Fruit fly (Drosophila melanogaster): ENCODE data around the gene Saf-B.
A peak's percentile ranks its signal among the peaks of the same experiment; 100 is the strongest.

The Saf-B gene

dm6 chr3R:24768538-24769401 lies 48.5 kb upstream of the Saf-B start, which contains the start of gene CG13631 (continued):
- peak; percentile 89 for TF ChIP-seq lbe (GFP tag; optimal IDR thresholded peaks at IDR 0.05)
- TF ChIP-seq CG3995 (GFP tag; optimal IDR thresholded peaks at IDR 0.05) = peak; percentile 21
- peak; percentile 97 for TF ChIP-seq pum (GFP tag; optimal IDR thresholded peaks at IDR 0.05)
- peak; percentile 85 for TF ChIP-seq corto (GFP tag; optimal IDR thresholded peaks at IDR 0.05)
- TF ChIP-seq repo (GFP tag; optimal IDR thresholded peaks at IDR 0.05) = peak; percentile 90
- peak; percentile 94 for TF ChIP-seq Side (GFP tag; optimal IDR thresholded peaks at IDR 0.05)
- peak; percentile 82 for TF ChIP-seq CG17568 (GFP tag; optimal IDR thresholded peaks at IDR 0.05)
- peak; percentile 94 for TF ChIP-seq ase (GFP tag; IDR thresholded peaks at IDR 0.05)
- TF ChIP-seq grn (GFP tag; optimal IDR thresholded peaks at IDR 0.05) = peak; percentile 61
- TF ChIP-seq CG17186 (GFP tag; optimal IDR thresholded peaks at IDR 0.05) = peak; percentile 90
- peak; percentile 88 for TF ChIP-seq Gsc (GFP tag; IDR thresholded peaks at IDR 0.05)
- no peak for TF ChIP-seq vnd (GFP tag; IDR thresholded peaks at IDR 0.05; ENCODE audit: partially characterized antibody)
- TF ChIP-seq Oli (tag; optimal IDR thresholded peaks at IDR 0.05) = peak; percentile 98
- TF ChIP-seq lilli (GFP tag; optimal IDR thresholded peaks at IDR 0.05) = peak; percentile 81
- peak; percentile 76; the same call in 1 of the 3 replicates for TF ChIP-seq CG2199 (GFP tag; IDR thresholded peaks at IDR 0.05)
- peak; percentile 88; the same call in 2 of the 3 replicates for TF ChIP-seq CG34422 (GFP tag; IDR thresholded peaks at IDR 0.05)
- TF ChIP-seq da (GFP tag; optimal IDR thresholded peaks at IDR 0.05) = peak; percentile 72
- TF ChIP-seq NC2β (GFP tag; optimal IDR thresholded peaks at IDR 0.05) = peak; percentile 95
- peak; percentile 54; the same call in 1 of the 2 replicates for TF ChIP-seq gsb (GFP tag; IDR thresholded peaks at IDR 0.05)
- TF ChIP-seq Doc3 (GFP tag; IDR thresholded peaks at IDR 0.05; ENCODE audit: partially characterized antibody) = no peak
- TF ChIP-seq CG15514 (GFP tag; optimal IDR thresholded peaks at IDR 0.05) = peak; percentile 45
- no peak for TF ChIP-seq bigmax (GFP tag; optimal IDR thresholded peaks at IDR 0.05)
- peak; percentile 73 for TF ChIP-seq HmgD (GFP tag; optimal IDR thresholded peaks at IDR 0.05)
- TF ChIP-seq NC2α (GFP tag; optimal IDR thresholded peaks at IDR 0.05) = peak; percentile 84
- peak; percentile 78 for TF ChIP-seq CG12299 (tag; optimal IDR thresholded peaks at IDR 0.05)
- TF ChIP-seq CG8089 (GFP tag; optimal IDR thresholded peaks at IDR 0.05) = peak; percentile 95
- TF ChIP-seq CG18599 (GFP tag; optimal IDR thresholded peaks at IDR 0.05) = peak; percentile 79
- TF ChIP-seq CG1024 (GFP tag; IDR thresholded peaks at IDR 0.05) = peak; percentile 79
- no peak; the same call in 1 of the 2 replicates for TF ChIP-seq CG11085 (GFP tag; IDR thresholded peaks at IDR 0.05)
- peak; percentile 97 for TF ChIP-seq crol (GFP tag; IDR thresholded peaks at IDR 0.05)
- peak; percentile 64 for TF ChIP-seq fu2 (GFP tag; optimal IDR thresholded peaks at IDR 0.05)
- TF ChIP-seq NfI (GFP tag; optimal IDR thresholded peaks at IDR 0.05) = peak; percentile 91
- peak; percentile 94 for TF ChIP-seq gcm (GFP tag; optimal IDR thresholded peaks at IDR 0.05)
- TF ChIP-seq Dip3 (GFP tag; optimal IDR thresholded peaks at IDR 0.05) = peak; percentile 55
- peak; percentile 94 for TF ChIP-seq Ptx1 (GFP tag; IDR thresholded peaks at IDR 0.05)
- TF ChIP-seq MTF-1 (GFP tag; optimal IDR thresholded peaks at IDR 0.05; ENCODE audit: borderline replicate concordance) = peak; percentile 53
- peak; percentile 94 for TF ChIP-seq CG5245 (GFP tag; optimal IDR thresholded peaks at IDR 0.05)
- TF ChIP-seq tll (GFP tag; optimal IDR thresholded peaks at IDR 0.05) = no peak
- peak; percentile 92 for TF ChIP-seq D19A (tag; optimal IDR thresholded peaks at IDR 0.05)
- peak; percentile 38; the same call in 1 of the 2 replicates for TF ChIP-seq CkIIα-i1 (GFP tag; IDR thresholded peaks at IDR 0.05)
- peak; percentile 96 for TF ChIP-seq CG2678 (tag; optimal IDR thresholded peaks at IDR 0.05)
- TF ChIP-seq amos (GFP tag; IDR thresholded peaks at IDR 0.05; ENCODE audit: partially characterized antibody) = no peak
- TF ChIP-seq stwl (tag; optimal IDR thresholded peaks at IDR 0.05) = no peak
- peak; percentile 74 for TF ChIP-seq dati (GFP tag; IDR thresholded peaks at IDR 0.05)
- no peak for TF ChIP-seq fru (optimal IDR thresholded peaks at IDR 0.05)
- peak; percentile 43 for TF ChIP-seq ac (GFP tag; optimal IDR thresholded peaks at IDR 0.05)
- TF ChIP-seq zen2 (GFP tag; IDR thresholded peaks at IDR 0.05; ENCODE audit: partially characterized antibody) = no peak
- peak; percentile 93 for TF ChIP-seq Lhr (GFP tag; optimal IDR thresholded peaks at IDR 0.05)

Data from whole organism, embryonic.